Worm (Caenorhabditis elegans) whole organism, L1 larva: Measurements from ENCODE around the gene M163.8.

ENCODE experiments used
- C04F5.9 ChIP-seq: sonication (generic microtip); optimal IDR thresholded peaks from 2 replicates; lab custom pipeline; 2016; ENCODE audit warnings: missing genetic modification characterization, missing compliant biosample characterization
- ceh-82 ChIP-seq, 3 experiments: fragments of 150-350 bp in 1 of 3; sonication (generic microtip) in 2 of 3; optimal IDR thresholded peaks; 2 replicates each; lab custom pipeline; 2014 to 2017; ENCODE audit warnings: missing biosample characterization in 3 of 3, missing genetic modification characterization in 3 of 3
- ces-1 ChIP-seq: fragments of 150-350 bp; optimal IDR thresholded peaks from 2 replicates; lab custom pipeline; 2014; ENCODE audit warnings: missing biosample characterization, missing genetic modification reagents, missing genetic modification characterization
- efl-1 ChIP-seq, 4 experiments: fragments of 150-350 bp; optimal IDR thresholded peaks in 3 of 4; peaks in 1 of 4; 1 replicate in 1 of 4; 2 replicates in 3 of 4; lab custom pipeline; 2014; ENCODE audit warnings: missing biosample characterization in 2 of 4, missing genetic modification characterization in 2 of 4, missing genetic modification reagents in 2 of 4
- fos-1 ChIP-seq: fragments of 150-350 bp; optimal IDR thresholded peaks from 2 replicates; lab custom pipeline; 2014; ENCODE audit warnings: missing biosample characterization, missing genetic modification characterization
- lin-13 ChIP-seq: fragments of 150-350 bp; optimal IDR thresholded peaks from 2 replicates; lab custom pipeline; 2014; ENCODE audit warnings: missing biosample characterization, missing genetic modification reagents, missing genetic modification characterization
- lir-3 ChIP-seq: sonication (generic microtip); optimal IDR thresholded peaks from 2 replicates; lab custom pipeline; 2016; ENCODE audit warnings: mild to moderate bottlenecking, missing genetic modification characterization, moderate library complexity, missing compliant biosample characterization; ENCODE audit not compliant: poor library complexity
- nhr-77 ChIP-seq: fragments of 150-350 bp; optimal IDR thresholded peaks from 2 replicates; lab custom pipeline; 2014; ENCODE audit warnings: missing biosample characterization, missing genetic modification characterization
- unc-86 ChIP-seq: sonication (generic microtip); optimal IDR thresholded peaks from 2 replicates; lab custom pipeline; 2016; ENCODE audit warnings: missing genetic modification characterization, missing compliant biosample characterization
- zag-1 ChIP-seq: fragments of 150-350 bp; optimal IDR thresholded peaks from 2 replicates; lab custom pipeline; 2014; ENCODE audit warnings: missing biosample characterization, missing genetic modification characterization
- ztf-11 ChIP-seq, 2 experiments: sonication (generic microtip); optimal IDR thresholded peaks; 2 replicates each; lab custom pipeline; 2016 to 2017; ENCODE audit warnings: missing genetic modification characterization in 2 of 2, missing biosample characterization in 1 of 2, missing compliant biosample characterization in 1 of 2
- ztf-4 ChIP-seq: fragments of 150-350 bp; optimal IDR thresholded peaks from 2 replicates; lab custom pipeline; 2014; ENCODE audit warnings: missing biosample characterization, missing genetic modification characterization

DNA sequence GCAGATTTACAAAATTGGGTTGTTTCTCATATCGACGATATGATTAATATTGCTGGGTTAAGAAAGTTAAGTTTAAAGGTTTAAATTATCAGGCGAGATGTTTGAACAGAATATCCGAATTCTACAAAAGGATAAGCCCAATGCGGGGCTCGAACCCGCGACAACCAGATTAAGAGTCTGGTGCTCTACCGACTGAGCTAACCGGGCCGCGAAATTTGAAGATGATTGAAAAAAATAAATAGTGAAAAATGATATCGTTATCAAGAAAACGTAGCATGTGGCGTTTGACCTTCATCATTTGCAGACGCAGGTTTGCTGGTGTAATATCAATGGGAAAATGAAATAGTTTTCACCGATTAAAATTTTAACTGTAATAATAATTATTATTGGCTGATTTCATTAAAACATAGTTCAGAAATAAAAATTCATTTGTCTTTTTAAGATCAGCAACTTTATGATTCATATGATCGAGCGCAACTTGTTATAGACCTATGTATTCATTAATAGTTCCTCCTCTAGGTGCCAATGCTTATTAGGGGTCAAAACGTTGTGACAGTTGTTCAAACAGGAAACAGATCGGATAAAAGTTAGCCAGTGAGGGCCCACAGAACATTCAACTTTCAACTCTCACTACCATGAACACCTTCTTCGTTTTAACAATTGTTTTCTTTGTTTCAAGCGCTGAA, 6.0 kb upstream of the M163.8 start, which contains the start of gene M163.11:
- TF ChIP-seq ces-1 (GFP tag; lab: Kevin White, UChicago): no peak
- no peak for TF ChIP-seq nhr-77 (tag; lab: Kevin White, UChicago)
- TF ChIP-seq fos-1 (tag; lab: Kevin White, UChicago): no peak
- no peak for TF ChIP-seq ztf-4 (tag; lab: Kevin White, UChicago)
- no peak for TF ChIP-seq lir-3 (tag; lab: Kevin White, UChicago)
- TF ChIP-seq lin-13 (GFP tag; lab: Kevin White, UChicago): no peak
- no peak for TF ChIP-seq zag-1 (tag; lab: Kevin White, UChicago)
- TF ChIP-seq ceh-82 (tag; optimal IDR thresholded peaks at IDR 0.05; lab: Kevin White, UChicago): no peak
- no peak for TF ChIP-seq C04F5.9 (tag; lab: Kevin White, UChicago)
- no peak for TF ChIP-seq unc-86 (tag; lab: Kevin White, UChicago)
- TF ChIP-seq efl-1 (optimal IDR thresholded peaks at IDR 0.05; lab: Kevin White, UChicago): no peak
- no peak for TF ChIP-seq efl-1 (GFP tag; optimal IDR thresholded peaks at IDR 0.05 in 1 of 2; lab: Kevin White, UChicago)
- TF ChIP-seq ztf-11 (tag; optimal IDR thresholded peaks at IDR 0.05; lab: Kevin White, UChicago): no peak
